Fruit fly (Drosophila melanogaster) whole organism, larva: ENCODE results near the gene Chro.

ENCODE experiments used
- noc ChIP-seq: fragments of 200-800 bp; sonication (Bioruptor generic); optimal IDR thresholded peaks from 3 replicates; lab custom pipeline; 2019; ENCODE audit warnings: missing biosample characterization, mild to moderate bottlenecking, missing genetic modification characterization, moderate library complexity

The Chro gene

DNA sequence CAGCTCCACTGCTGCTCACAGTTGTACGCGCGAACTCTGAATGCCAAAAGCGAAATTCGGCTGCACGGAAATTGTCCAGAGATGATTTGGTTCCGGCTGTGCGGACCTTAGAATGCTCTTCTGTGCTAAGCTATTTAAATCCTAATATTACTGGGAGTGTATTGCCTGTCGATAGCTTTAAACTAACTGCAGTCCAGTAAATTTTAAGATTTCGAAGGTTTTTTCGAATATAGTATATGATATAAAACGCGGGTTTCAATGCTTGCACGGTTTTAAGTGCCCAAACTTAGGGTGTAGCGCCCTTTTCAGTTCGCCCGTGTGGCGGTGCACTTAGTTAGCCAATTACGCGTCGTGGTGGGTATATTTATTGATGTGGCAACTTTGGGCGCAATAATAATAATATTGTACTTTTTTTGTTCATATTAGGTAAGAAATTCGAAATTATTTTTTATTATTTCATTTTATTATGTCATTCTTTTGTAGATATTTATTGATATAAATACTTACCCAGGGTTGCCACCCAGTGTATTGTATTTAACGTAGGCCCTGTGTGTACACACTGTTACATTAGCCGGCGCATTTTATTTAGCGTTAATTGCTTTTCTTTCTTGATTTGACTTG is at the start of gene Chro, which contains the start of gene Ssl1:
Chro (minus strand) TSS at position 262 of the 621 bp plus-strand sequence.
Ssl1 (plus strand) TSS at position 367 of the 621 bp plus-strand sequence.
- TF ChIP-seq noc (tag; lab: Kevin White, UChicago): peak; percentile 100

DNA sequence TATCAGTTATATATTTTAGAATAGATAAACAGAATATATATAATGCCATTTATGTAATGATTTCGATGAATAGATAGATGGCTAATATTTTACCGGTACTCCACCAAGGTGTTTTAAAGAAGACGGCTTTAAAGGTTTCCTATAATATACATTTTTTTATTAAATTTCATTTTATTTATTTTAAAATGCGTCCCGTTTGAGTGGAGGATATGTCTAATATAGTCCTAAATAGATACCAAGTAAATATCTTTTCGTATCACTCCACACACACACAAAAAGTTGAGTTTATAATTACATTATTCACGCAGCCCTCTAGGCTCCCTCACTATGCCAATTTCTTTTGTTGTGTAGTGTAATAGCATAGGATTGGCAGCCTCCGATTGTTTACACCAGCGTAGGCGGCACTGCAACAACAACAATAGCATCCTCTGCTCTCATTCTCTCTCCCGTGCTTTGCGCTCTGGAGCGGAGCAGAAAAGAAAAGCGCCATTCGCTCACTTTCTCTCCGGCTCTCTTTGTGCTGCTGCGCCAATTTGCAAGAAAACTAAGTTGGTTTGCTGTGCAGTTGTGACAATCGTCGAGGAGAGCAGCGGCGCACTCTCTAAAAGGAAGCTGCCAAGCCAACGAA is 31.2 kb upstream of the Chro start, which contains the start of gene CG12768:
CG12768 (plus strand) TSS at position 578 of the 628 bp plus-strand sequence.
- no peak for TF ChIP-seq noc (tag; lab: Kevin White, UChicago)

DNA sequence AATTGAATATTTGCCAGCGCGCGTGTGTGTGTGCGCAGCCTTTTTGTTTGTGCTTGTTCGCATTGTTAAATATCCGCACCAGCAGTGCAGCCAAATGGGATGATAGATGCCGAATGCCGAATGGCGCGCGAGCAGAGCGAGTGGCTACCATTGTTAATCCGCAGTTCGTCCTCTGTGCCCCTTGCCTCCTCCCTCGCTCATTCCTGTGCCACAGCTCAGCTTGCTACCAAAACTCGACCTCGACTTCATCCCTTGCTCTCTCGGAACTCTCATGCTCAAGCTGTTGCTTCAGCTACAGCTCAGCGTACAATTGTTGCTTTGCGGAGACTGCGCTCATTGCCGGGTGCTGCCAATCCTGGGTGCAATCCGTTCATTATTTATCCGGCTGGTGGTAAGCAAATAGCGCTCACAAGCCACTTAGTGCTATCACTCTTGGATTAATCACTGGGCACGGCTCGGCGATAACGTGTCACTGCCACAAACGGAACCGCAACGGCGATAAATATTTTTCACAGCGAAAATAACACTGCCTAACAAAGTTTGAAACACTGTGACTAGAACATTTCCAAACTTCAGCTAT is 30.6 kb upstream of the Chro start:
- no peak for TF ChIP-seq noc (tag; lab: Kevin White, UChicago)

DNA sequence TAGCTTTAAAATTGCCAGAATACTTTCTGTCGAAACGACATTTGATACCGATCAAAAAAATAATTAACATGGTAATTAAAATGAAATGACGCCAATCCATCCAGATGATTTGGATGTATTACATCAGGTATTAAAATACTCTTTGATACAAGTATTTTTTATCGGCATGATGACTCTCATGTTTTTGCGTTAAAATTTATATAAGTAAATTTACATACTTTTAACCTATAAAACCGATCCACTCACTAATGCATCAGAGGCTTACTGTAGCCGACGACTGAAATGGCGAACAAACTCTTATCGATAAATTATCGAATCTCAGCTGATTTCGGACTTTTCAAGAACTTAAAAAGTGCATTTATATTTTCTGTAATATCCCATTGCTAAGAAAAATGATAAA is 22.8 kb upstream of the Chro start, which contains the start of gene BoYb:
BoYb (plus strand) TSS at position 301 of the 400 bp plus-strand sequence.
- TF ChIP-seq noc (tag; lab: Kevin White, UChicago): no peak

DNA sequence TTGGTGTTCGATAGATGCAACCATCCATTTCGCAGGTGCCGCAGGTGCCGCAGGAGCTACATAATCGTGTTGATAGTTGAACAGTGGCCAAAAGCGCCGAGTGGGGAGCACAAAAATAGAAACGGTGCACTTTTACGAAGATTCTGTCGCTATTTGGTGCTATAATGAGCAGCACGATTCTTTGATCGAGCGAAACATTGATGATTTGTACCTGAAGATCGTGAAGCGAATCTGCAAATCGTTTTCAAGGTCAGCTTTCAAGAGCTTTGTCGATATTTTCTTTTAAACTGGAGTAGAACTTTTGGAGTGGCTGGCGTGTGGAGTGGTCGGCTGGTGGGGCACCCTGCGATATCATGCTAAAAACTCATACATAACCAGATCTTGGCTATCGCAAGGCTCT is 19.7 kb upstream of the Chro start, which contains the start of gene CG11131:
CG11131 (plus strand) TSS at position 301 of the 400 bp plus-strand sequence.
- no peak for TF ChIP-seq noc (tag; lab: Kevin White, UChicago)

DNA sequence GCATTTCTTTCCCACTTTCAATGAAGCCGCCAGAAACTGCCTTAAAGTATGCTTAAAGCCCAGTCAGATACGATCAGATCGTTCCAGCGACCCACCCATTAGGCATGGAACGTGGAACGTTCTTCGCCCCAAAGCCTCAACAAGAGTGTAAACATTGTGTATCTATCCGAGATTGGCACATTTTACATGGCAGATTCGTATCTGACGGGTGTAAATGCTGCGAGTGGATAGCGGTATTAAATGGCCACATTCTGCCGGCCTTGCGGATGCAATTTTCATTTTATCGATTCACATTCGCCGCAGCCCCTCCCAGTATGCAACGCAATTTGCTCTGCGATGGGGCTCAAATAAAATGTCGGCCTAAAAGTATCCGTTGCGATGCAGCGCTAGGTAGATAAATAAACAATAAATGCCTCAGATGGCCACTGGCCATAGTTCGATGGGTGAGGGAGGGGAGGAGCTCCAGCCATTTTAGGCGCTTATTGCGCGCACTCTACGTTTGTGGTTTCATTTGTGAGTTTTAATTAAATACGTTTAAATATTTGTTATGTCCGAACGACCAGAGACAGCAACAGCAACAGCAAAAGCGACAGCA is 16.0 kb upstream of the Chro start:
- no peak for TF ChIP-seq noc (tag; lab: Kevin White, UChicago)

DNA sequence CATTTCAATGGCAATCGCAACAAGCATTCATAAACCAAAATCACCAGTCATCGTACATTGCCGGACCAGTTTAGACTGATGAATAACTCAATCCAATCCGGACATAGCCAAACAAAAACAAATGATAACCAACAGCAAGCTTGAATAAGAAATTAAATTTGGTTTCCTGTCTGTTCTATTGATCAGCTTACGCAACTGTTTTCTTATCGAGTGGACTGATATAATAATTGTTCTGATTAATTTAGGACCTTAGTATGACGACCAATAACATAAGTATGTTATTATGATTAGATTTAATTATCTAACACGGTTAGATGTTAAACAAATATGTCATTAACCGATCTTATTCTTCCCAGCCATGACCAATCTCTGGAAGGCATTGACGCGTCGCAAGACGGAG is 12.2 kb upstream of the Chro start:
- TF ChIP-seq noc (tag; lab: Kevin White, UChicago): no peak

DNA sequence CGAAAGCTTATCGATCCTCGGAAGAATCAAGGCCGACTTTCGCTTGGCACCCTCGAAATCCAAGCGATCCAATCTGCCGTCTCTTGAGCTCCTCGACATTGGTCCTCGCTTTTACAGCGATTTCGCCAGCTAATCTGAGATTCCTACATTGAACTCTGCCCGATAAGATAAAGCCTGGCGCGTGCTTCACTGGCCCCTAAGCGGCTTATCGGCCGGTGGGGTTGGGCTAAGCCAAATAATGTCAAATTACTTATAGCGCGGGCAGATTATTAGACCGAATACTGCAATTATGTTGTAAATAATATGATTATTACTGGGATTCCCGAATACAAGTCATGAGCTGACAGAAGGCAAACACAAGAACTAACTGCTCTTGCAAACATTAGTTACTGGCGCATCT is 11.2 kb upstream of the Chro start:
- no peak for TF ChIP-seq noc (tag; lab: Kevin White, UChicago)

DNA sequence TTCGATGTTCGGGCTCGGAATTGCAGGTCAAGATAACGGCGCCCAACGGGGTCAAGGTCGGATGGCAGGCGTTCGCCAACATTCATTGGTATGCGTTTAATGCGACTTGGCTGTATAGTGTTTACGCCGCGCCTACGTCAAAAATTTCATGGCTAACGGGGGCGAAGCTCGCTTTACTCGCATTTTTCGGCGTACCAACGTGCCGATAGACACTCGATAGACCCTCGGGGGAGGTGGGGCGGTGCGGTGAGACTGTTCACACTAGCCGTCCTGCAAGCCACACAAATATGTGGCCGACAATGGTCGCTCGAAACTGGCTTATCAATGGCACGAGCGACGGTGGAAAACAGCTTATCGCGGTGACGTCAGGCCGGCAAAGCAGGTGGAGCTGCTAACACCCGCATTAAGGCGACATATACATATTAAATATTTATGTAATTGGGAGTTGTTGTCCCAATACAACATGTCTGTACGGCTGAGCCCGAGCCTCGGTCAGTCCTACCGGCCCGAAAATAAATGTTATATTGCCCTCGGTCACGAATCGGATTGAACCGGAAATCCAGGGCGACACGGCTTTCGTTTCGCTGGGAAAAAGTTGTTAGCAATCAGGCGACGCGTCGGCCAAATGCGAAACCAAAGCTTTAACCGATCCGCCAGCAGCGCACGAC is 9.9 kb upstream of the Chro start:
- no peak for TF ChIP-seq noc (tag; lab: Kevin White, UChicago)

DNA sequence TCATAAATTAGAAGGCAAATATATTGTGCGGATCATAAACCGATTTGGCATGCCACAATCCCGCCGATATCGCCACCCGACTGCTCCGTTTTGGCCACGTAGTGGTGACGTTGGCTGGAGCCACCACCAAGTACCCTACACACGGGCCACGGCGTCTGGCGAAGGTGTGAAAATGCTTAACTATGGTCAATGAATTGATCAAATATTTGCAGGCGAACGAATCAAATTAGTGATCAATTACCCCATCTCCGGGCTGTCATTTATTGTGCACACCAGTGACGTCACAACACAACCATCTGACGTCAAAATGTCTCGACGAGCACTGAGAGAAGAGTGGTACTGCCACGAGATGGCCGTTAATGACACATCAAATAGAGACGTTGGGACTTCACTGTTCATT is 8.9 kb upstream of the Chro start:
- no peak for TF ChIP-seq noc (tag; lab: Kevin White, UChicago)

DNA sequence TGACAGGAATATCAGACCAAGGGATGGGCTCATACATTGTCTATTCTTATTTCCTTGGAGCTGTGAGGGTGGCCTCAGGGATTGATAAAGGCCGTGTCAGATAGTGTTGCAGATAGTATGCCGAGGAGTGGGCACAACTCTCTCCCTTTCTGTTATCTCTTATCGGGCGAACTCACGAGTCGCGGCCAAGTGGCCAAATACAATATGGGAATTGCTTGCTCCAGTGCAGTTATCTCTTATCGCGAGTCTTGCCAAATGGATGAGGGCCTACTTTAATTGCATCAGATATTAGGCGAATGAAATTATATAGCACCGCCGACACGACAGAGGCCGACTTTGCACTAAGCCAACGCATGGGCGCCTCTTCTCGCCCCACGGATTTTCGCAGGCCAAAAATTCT is 8.2 kb upstream of the Chro start:
- TF ChIP-seq noc (tag; lab: Kevin White, UChicago): no peak

DNA sequence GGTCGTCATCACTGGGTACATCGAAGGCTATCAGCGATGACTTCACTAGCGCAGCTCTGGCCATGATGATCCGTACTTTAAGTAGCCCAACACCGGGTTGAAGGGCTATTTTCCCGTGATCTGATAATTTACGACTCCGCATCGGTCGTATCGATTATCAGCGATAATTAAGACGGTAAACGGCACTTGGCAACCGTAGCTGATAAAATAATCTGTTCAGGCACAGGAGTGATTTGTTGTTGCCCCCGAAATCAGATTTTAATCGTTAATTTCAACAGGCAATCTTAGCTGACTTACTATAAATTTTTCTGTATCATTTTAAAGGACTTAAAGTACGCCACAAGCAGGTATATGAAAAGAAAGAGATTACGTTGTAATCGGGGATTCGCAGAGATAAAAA is 7.1 kb upstream of the Chro start:
- TF ChIP-seq noc (tag; lab: Kevin White, UChicago): peak; percentile 62

DNA sequence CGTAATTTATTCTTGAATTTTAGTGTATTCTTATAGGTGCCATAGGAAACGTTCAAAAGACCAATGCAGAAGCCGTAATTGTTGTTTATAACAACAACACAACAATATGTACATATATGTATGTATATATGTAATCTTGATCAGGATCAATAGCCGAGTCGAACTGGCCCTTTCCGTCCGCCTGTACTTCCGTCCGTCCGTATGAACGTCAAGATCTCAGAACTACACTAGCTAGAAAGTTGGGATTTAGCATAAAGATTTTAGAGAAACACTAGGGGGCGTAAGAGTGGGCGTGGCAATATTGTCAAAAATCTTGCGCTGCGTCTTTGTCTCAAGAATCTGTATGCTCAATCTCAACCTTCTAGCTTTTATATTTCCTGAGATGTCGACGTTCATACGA is 5.7 kb upstream of the Chro start:
- TF ChIP-seq noc (tag; lab: Kevin White, UChicago): no peak

DNA sequence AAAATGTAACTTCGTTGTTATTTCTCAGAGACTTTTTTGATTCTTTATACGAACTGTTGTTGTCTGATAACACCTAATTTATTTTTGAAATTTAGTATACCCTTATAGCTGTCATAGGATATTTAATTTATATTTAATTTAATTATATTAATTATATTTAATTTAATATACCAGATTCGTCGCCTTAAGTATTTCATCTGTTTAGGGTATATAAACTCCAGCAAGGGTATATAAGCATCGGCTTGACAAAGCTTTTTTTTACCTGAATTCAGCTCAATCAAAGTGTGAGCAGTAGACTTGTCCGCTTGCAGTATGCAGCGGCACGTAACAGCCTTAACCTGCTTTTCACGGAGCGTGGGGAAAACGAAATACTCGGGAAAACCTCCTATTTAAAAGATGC is 4.9 kb upstream of the Chro start:
- no peak for TF ChIP-seq noc (tag; lab: Kevin White, UChicago)

DNA sequence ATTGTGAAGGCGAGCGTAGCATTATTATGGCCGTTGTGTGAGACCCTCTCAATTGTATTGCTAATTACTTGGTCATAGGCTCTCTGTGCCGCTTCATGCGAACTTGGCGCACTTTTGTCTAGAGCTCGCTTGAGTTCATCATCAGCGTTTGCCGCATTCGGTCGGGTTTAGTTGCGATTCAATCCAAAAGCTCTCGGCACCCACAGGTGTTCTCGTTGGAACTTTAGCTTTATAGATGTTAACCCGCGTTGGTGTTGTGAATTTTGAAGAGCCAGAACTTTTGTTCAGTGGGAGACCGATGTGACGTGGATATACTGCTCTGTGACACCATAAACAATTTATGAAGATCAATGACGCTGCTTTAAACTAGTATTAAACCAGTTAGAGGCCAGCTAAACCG is 2.1 kb upstream of the Chro start, which contains the start of gene slif:
slif (plus strand) TSS at position 132 of the 400 bp plus-strand sequence.
- no peak for TF ChIP-seq noc (tag; lab: Kevin White, UChicago)

DNA sequence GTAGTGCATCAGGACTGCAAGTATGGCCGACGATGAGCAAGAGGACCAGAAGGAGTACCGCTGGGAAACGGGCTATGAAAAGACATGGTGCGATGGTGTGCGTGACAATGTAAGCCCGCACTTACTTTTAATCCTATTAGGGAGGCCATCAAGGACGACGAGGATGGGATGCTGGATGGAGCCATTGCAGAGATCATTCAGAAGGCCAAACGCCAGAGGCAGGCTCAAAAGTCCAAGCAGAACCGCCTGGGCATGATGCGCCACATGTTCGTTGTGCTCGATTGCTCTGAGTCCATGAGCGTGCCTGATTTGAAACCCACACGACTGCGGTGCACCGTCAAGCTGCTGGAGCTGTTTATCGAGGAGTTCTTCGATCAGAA is 550 bp upstream of the Chro start:
- no peak for TF ChIP-seq noc (tag; lab: Kevin White, UChicago)
